Fruit fly (Drosophila melanogaster) whole organism, prepupa: ENCODE results near the gene acj6.
A peak's percentile ranks its signal among the peaks of the same experiment; 100 is the strongest.

ENCODE experiments used
- Blimp-1 ChIP-seq: fragments of 200-800 bp; sonication (Bioruptor generic); optimal IDR thresholded peaks from 3 replicates; lab custom pipeline; 2017; ENCODE audit warnings: missing biosample characterization, missing genetic modification characterization, mild to moderate bottlenecking, moderate library complexity, missing genetic modification reagents
- CG10669 ChIP-seq: fragments of 200-800 bp; sonication (Bioruptor generic); optimal IDR thresholded peaks from 3 replicates; lab custom pipeline; 2018; ENCODE audit warnings: missing biosample characterization, mild to moderate bottlenecking, missing genetic modification characterization, moderate library complexity
- CG11294 ChIP-seq: fragments of 200-800 bp; sonication (Bioruptor generic); IDR thresholded peaks from 2 replicates; pipeline ENCODE4 v1.3.6; 2022; ENCODE audit warnings: missing biosample characterization, missing genetic modification characterization
- CG11762 ChIP-seq: fragments of 200-800 bp; sonication (Bioruptor generic); optimal IDR thresholded peaks from 3 replicates; lab custom pipeline; 2016; ENCODE audit warnings: missing biosample characterization, missing genetic modification characterization; ENCODE audit not compliant: insufficient read depth
- CG15336 ChIP-seq: fragments of 200-800 bp; sonication (Bioruptor generic); IDR thresholded peaks from 2 replicates; pipeline ENCODE4 v1.3.6; 2022; ENCODE audit warnings: missing biosample characterization, missing genetic modification characterization
- CG1621 ChIP-seq: fragments of 200-800 bp; sonication (Bioruptor generic); optimal IDR thresholded peaks from 3 replicates; lab custom pipeline; 2018; ENCODE audit warnings: missing biosample characterization, mild to moderate bottlenecking, missing genetic modification characterization
- CG16779 ChIP-seq: fragments of 200-800 bp; sonication (Bioruptor generic); optimal IDR thresholded peaks from 3 replicates; lab custom pipeline; 2017; ENCODE audit warnings: missing biosample characterization, mild to moderate bottlenecking, missing genetic modification characterization
- CG3032 ChIP-seq: fragments of 200-800 bp; optimal IDR thresholded peaks from 2 replicates; lab custom pipeline; 2019; ENCODE audit warnings: missing biosample characterization, mild to moderate bottlenecking, missing genetic modification characterization, moderate library complexity
- CG31627 ChIP-seq: fragments of 200-800 bp; sonication (Bioruptor generic); optimal IDR thresholded peaks from 3 replicates; lab custom pipeline; 2016; ENCODE audit warnings: missing biosample characterization, missing genetic modification characterization
- CG32006 ChIP-seq: fragments of 200-800 bp; sonication (Bioruptor generic); optimal IDR thresholded peaks from 3 replicates; lab custom pipeline; 2017; ENCODE audit warnings: missing biosample characterization, mild to moderate bottlenecking, missing genetic modification characterization
- CG3919 ChIP-seq: fragments of 200-800 bp; sonication (Bioruptor generic); optimal IDR thresholded peaks from 3 replicates; lab custom pipeline; 2016; ENCODE audit warnings: missing biosample characterization, missing genetic modification characterization
- CG4318 ChIP-seq: fragments of 200-800 bp; sonication (Bioruptor generic); optimal IDR thresholded peaks from 3 replicates; lab custom pipeline; 2017; ENCODE audit warnings: missing biosample characterization, mild to moderate bottlenecking, missing genetic modification characterization
- CG6163 ChIP-seq: fragments of 200-800 bp; sonication (Bioruptor generic); IDR thresholded peaks from 3 replicates; pipeline ENCODE4 v1.3.6; 2022; ENCODE audit warnings: missing biosample characterization, missing genetic modification characterization
- CG6276 ChIP-seq: fragments of 200-800 bp; sonication (Bioruptor generic); optimal IDR thresholded peaks from 2 replicates; lab custom pipeline; 2017; ENCODE audit warnings: missing biosample characterization, mild to moderate bottlenecking, missing genetic modification characterization
- CG7368 ChIP-seq: fragments of 200-800 bp; sonication (Bioruptor generic); optimal IDR thresholded peaks from 3 replicates; lab custom pipeline; 2016; ENCODE audit warnings: missing biosample characterization, missing genetic modification characterization
- CG8119 ChIP-seq: fragments of 200-800 bp; sonication (Bioruptor generic); IDR thresholded peaks from 3 replicates; pipeline ENCODE4 v1.3.6; 2022; ENCODE audit warnings: missing biosample characterization, missing genetic modification characterization
- CG8319 ChIP-seq: fragments of 200-800 bp; sonication (Bioruptor generic); optimal IDR thresholded peaks from 3 replicates; lab custom pipeline; 2016; ENCODE audit warnings: missing biosample characterization, missing genetic modification characterization
- CG9139 ChIP-seq: fragments of 200-800 bp; sonication (Bioruptor generic); optimal IDR thresholded peaks from 3 replicates; lab custom pipeline; 2017; ENCODE audit warnings: missing biosample characterization, mild to moderate bottlenecking, missing genetic modification characterization
- Eip75B ChIP-seq: fragments of 200-800 bp; sonication (Bioruptor generic); optimal IDR thresholded peaks from 3 replicates; lab custom pipeline; 2016; ENCODE audit warnings: missing biosample characterization, missing genetic modification characterization
- Eip78C ChIP-seq: fragments of 200-800 bp; sonication (Bioruptor generic); peaks from one replicate; lab custom pipeline; 2016; ENCODE audit warnings: missing biosample characterization, missing genetic modification characterization
- Ets21C ChIP-seq: fragments of 200-800 bp; sonication (Bioruptor generic); optimal IDR thresholded peaks from 3 replicates; lab custom pipeline; 2016; ENCODE audit warnings: missing biosample characterization, missing genetic modification characterization
- Hr38 ChIP-seq: sonication (Bioruptor generic); optimal IDR thresholded peaks from 2 replicates; lab custom pipeline; 2016; ENCODE audit warnings: missing biosample characterization, missing genetic modification characterization
- Hr39 ChIP-seq: fragments of 200-800 bp; sonication (Bioruptor generic); optimal IDR thresholded peaks from 2 replicates; lab custom pipeline; 2016; ENCODE audit warnings: missing biosample characterization, missing genetic modification characterization
- Lpt ChIP-seq: fragments of 200-800 bp; sonication (Bioruptor generic); optimal IDR thresholded peaks from 3 replicates; lab custom pipeline; 2016; ENCODE audit warnings: missing biosample characterization, missing genetic modification characterization
- Met ChIP-seq: fragments of 200-800 bp; sonication (Bioruptor generic); optimal IDR thresholded peaks from 3 replicates; lab custom pipeline; 2016; ENCODE audit warnings: missing biosample characterization, missing genetic modification characterization
- OdsH ChIP-seq: fragments of 200-800 bp; sonication (Bioruptor generic); optimal IDR thresholded peaks from 3 replicates; lab custom pipeline; 2016; ENCODE audit warnings: missing biosample characterization, missing genetic modification characterization
- Smox ChIP-seq: fragments of 200-800 bp; sonication (Bioruptor generic); optimal IDR thresholded peaks from 3 replicates; lab custom pipeline; 2016; ENCODE audit warnings: missing biosample characterization, missing genetic modification characterization
- Sox102F ChIP-seq: fragments of 200-800 bp; sonication (Bioruptor generic); optimal IDR thresholded peaks from 2 replicates; lab custom pipeline; 2016; ENCODE audit warnings: missing biosample characterization, mild to moderate bottlenecking, missing genetic modification characterization
- Sox15 ChIP-seq: fragments of 200-800 bp; sonication (Bioruptor generic); optimal IDR thresholded peaks from 3 replicates; lab custom pipeline; 2016; ENCODE audit warnings: missing biosample characterization, missing genetic modification characterization
- achi ChIP-seq: fragments of 200-800 bp; sonication (Bioruptor generic); optimal IDR thresholded peaks from 3 replicates; lab custom pipeline; 2016; ENCODE audit warnings: missing biosample characterization, missing genetic modification characterization
- acj6 ChIP-seq: fragments of 200-800 bp; sonication (Bioruptor generic); optimal IDR thresholded peaks from 3 replicates; lab custom pipeline; 2016; ENCODE audit warnings: missing biosample characterization, missing genetic modification characterization
- cyc ChIP-seq: fragments of 200-800 bp; sonication (Bioruptor generic); optimal IDR thresholded peaks from 3 replicates; lab custom pipeline; 2016; ENCODE audit warnings: missing biosample characterization, missing genetic modification characterization
- dac ChIP-seq: fragments of 200-800 bp; sonication (Bioruptor generic); optimal IDR thresholded peaks from 2 replicates; lab custom pipeline; 2017; ENCODE audit warnings: missing biosample characterization, mild to moderate bottlenecking, missing genetic modification characterization
- dsx ChIP-seq: fragments of 200-800 bp; optimal IDR thresholded peaks from 3 replicates; lab custom pipeline; 2019; ENCODE audit warnings: missing biosample characterization, mild to moderate bottlenecking, missing genetic modification characterization, moderate library complexity; ENCODE audit not compliant: poor library complexity, severe bottlenecking
- eg ChIP-seq: fragments of 200-800 bp; sonication (Bioruptor generic); IDR thresholded peaks from 3 replicates; pipeline ENCODE4 v1.3.6; 2022; ENCODE audit warnings: missing biosample characterization, missing genetic modification characterization
- esn ChIP-seq: fragments of 200-800 bp; sonication (Bioruptor generic); optimal IDR thresholded peaks from 2 replicates; lab custom pipeline; 2016; ENCODE audit warnings: missing biosample characterization, mild to moderate bottlenecking, missing genetic modification characterization, moderate library complexity
- fd59A ChIP-seq: fragments of 200-800 bp; sonication (Bioruptor generic); optimal IDR thresholded peaks from 2 replicates; lab custom pipeline; 2017; ENCODE audit warnings: missing biosample characterization, mild to moderate bottlenecking, missing genetic modification characterization, missing genetic modification reagents
- fkh ChIP-seq: fragments of 200-800 bp; sonication (Bioruptor generic); optimal IDR thresholded peaks from 3 replicates; lab custom pipeline; 2017; ENCODE audit warnings: missing biosample characterization, mild to moderate bottlenecking, missing genetic modification characterization, moderate library complexity
- lz ChIP-seq: fragments of 200-800 bp; sonication (Bioruptor generic); optimal IDR thresholded peaks from 3 replicates; lab custom pipeline; 2016; ENCODE audit warnings: missing biosample characterization, missing genetic modification characterization
- net ChIP-seq: fragments of 200-800 bp; sonication (Bioruptor generic); optimal IDR thresholded peaks from 3 replicates; lab custom pipeline; 2016; ENCODE audit warnings: missing biosample characterization, missing genetic modification characterization
- pdm3 ChIP-seq: fragments of 200-800 bp; sonication (Bioruptor generic); optimal IDR thresholded peaks from 3 replicates; lab custom pipeline; 2016; ENCODE audit warnings: missing biosample characterization, missing genetic modification characterization
- spab ChIP-seq: fragments of 200-800 bp; sonication (Bioruptor generic); optimal IDR thresholded peaks from 2 replicates; lab custom pipeline; 2017; ENCODE audit warnings: missing biosample characterization, mild to moderate bottlenecking, missing genetic modification characterization, missing genetic modification reagents
- ss ChIP-seq, 2 experiments: fragments of 200-800 bp; sonication (Bioruptor generic); optimal IDR thresholded peaks; 2 replicates in 1 of 2; 3 replicates in 1 of 2; lab custom pipeline; 2017 to 2018; ENCODE audit warnings: mild to moderate bottlenecking in 2 of 2, missing biosample characterization in 2 of 2, missing genetic modification characterization in 2 of 2, moderate library complexity in 1 of 2
- svp ChIP-seq: fragments of 200-800 bp; sonication (Bioruptor generic); peaks from one replicate; lab custom pipeline; 2016; ENCODE audit warnings: missing biosample characterization, missing genetic modification characterization
- vri ChIP-seq: fragments of 200-800 bp; sonication (Bioruptor generic); optimal IDR thresholded peaks from 3 replicates; lab custom pipeline; 2016; ENCODE audit warnings: missing biosample characterization, mild to moderate bottlenecking, missing genetic modification characterization

The acj6 gene

DNA sequence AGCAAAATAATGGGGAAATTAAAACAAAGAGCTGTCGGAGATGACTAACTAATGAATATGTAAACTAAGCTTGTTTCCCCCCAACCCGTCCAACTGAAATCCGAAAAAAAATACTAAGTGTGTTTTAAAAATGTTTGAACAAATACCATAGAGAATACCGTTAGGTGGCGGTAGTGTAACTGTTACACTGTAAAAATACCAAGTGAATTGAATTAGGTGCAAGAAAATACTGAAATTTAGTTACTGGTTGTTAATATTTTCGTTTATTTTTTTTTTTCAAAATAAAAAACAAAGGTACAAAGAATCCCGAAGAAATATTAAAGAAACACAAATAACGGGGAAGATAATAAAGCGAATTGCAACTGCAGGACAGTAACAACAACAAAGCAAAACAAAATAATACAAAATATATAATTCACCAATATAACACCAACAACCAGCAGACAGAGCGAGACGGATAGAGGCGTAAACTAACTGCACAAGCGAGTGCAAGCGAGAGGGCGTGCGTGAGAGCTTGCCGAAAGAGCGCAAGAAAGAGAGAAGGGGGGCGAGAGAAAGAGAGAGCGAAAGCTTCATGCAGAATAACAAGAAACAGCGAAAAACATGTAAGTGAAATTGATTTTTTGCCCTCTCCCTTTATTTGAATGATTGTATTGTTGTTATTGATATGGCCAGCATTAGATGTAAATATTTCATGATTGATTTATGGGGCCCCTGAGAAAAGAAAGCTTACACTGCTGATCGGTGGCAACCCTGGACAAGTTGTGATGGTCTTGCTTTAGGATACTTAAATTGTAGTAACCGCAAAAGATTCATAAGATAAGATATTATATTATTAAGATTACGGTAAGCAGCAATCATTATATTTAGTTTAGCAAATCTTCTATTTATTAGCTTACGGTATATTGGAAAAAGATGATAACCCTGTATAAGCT is 72.6 kb downstream of the acj6 start (continued):
- TF ChIP-seq CG3032 = no peak
- no peak for TF ChIP-seq CG1621 (tag; lab: Kevin White, UChicago)
- peak; percentile 27 for TF ChIP-seq esn
- no peak for TF ChIP-seq eg
- peak; percentile 64 for TF ChIP-seq Eip78C (GFP tag; lab: Kevin White, UChicago)
- peak; percentile 29 for TF ChIP-seq fkh (GFP tag; lab: Kevin White, UChicago)
- TF ChIP-seq CG15336 (GFP tag; lab: Robert Waterston, UW) = peak; percentile 24; the same call in 1 of the 2 replicates
- peak; percentile 32 for TF ChIP-seq net (GFP tag; lab: Kevin White, UChicago)
- peak; percentile 74 for TF ChIP-seq vri (GFP tag; lab: Kevin White, UChicago)
- TF ChIP-seq Met = peak; percentile 28
- peak; percentile 26 for TF ChIP-seq CG3919 (GFP tag; lab: Kevin White, UChicago)
- TF ChIP-seq CG8119 (GFP tag; lab: Robert Waterston, UW) = 0 out of 3 replicates have a peak, but pooled peaks have one; percentile 26
- peak; percentile 2 for TF ChIP-seq CG10669 (GFP tag; lab: Kevin White, UChicago)
- peak; percentile 84 for TF ChIP-seq svp (GFP tag; lab: Kevin White, UChicago)
- TF ChIP-seq CG7368 (GFP tag; lab: Kevin White, UChicago) = no peak
- TF ChIP-seq fd59A (GFP tag; lab: Kevin White, UChicago) = no peak
- TF ChIP-seq pdm3 (GFP tag; lab: Kevin White, UChicago) = no peak
- TF ChIP-seq CG6276 (GFP tag; lab: Kevin White, UChicago) = peak; percentile 41
- TF ChIP-seq spab (GFP tag; lab: Kevin White, UChicago) = no peak
- TF ChIP-seq CG11762 (GFP tag; lab: Kevin White, UChicago) = no peak
- peak; percentile 13 for TF ChIP-seq Hr39 (GFP tag; lab: Kevin White, UChicago)
- no peak for TF ChIP-seq CG32006 (GFP tag; lab: Kevin White, UChicago)
- peak; percentile 4 for TF ChIP-seq Ets21C (GFP tag; lab: Kevin White, UChicago)
- TF ChIP-seq Lpt (GFP tag; lab: Kevin White, UChicago) = no peak
- peak; percentile 33; the same call in 1 of the 3 replicates for TF ChIP-seq CG6163 (GFP tag; lab: Robert Waterston, UW)
- TF ChIP-seq achi (GFP tag; lab: Kevin White, UChicago) = no peak
- TF ChIP-seq Smox (GFP tag; lab: Kevin White, UChicago) = peak; percentile 5
- no peak for TF ChIP-seq OdsH (GFP tag; lab: Kevin White, UChicago)
- no peak for TF ChIP-seq CG4318 (GFP tag; lab: Kevin White, UChicago)
- TF ChIP-seq Sox15 = no peak
- peak in 1 of 2 experiments; percentile 51 for TF ChIP-seq ss (GFP tag; optimal IDR thresholded peaks at IDR 0.05; lab: Kevin White, UChicago)
- TF ChIP-seq, all 60 proteins: peak for 25

DNA sequence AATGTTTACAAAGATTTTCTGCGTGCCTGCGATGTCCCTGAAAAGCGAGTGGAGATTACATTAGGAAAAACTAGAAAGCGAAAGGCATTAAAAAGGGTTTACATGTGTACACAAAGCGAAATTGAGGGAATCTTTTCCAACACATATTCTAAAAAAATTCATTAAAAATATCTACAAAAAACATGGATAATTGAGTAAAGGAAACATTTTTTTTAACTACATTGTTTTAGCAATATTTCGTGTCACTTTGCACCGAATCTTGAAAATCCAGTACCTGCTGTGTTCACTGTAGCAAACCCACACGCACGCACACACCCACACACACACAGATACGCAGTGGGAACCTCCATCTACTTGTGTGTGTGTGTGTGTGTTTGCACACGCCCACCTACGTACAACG is 74.7 kb downstream of the acj6 start:
- TF ChIP-seq vri (GFP tag; lab: Kevin White, UChicago) (no peak), spab (GFP tag; lab: Kevin White, UChicago) (no peak), CG8119 (GFP tag; lab: Robert Waterston, UW) (no peak), Met (no peak), net (GFP tag; lab: Kevin White, UChicago) (no peak), dsx (GFP tag; lab: Kevin White, UChicago) (no peak), pdm3 (GFP tag; lab: Kevin White, UChicago) (peak; percentile 17), CG6163 (GFP tag; lab: Robert Waterston, UW) (no peak), Hr38 (no peak), eg (no peak), dac (no peak), Sox15 (no peak), cyc (peak; percentile 7), CG8319 (GFP tag; lab: Kevin White, UChicago) (no peak), CG11294 (GFP tag; lab: Robert Waterston, UW) (no peak), CG11762 (GFP tag; lab: Kevin White, UChicago) (no peak), Smox (GFP tag; lab: Kevin White, UChicago) (no peak), Eip75B (GFP tag; lab: Kevin White, UChicago) (no peak), CG16779 (no peak), CG31627 (GFP tag; lab: Kevin White, UChicago) (peak; percentile 31), Eip78C (GFP tag; lab: Kevin White, UChicago) (peak; percentile 67), Blimp-1 (no peak), CG9139 (GFP tag; lab: Kevin White, UChicago) (no peak), acj6 (GFP tag; lab: Kevin White, UChicago) (no peak), Sox102F (no peak), CG1621 (tag; lab: Kevin White, UChicago) (no peak), fd59A (GFP tag; lab: Kevin White, UChicago) (no peak), ss (GFP tag; optimal IDR thresholded peaks at IDR 0.05; lab: Kevin White, UChicago) (no peak), CG7368 (GFP tag; lab: Kevin White, UChicago) (no peak), lz (peak; percentile 29), esn (peak; percentile 28)
